Worm (Caenorhabditis elegans): ENCODE data around the gene aat-7.

DNA sequence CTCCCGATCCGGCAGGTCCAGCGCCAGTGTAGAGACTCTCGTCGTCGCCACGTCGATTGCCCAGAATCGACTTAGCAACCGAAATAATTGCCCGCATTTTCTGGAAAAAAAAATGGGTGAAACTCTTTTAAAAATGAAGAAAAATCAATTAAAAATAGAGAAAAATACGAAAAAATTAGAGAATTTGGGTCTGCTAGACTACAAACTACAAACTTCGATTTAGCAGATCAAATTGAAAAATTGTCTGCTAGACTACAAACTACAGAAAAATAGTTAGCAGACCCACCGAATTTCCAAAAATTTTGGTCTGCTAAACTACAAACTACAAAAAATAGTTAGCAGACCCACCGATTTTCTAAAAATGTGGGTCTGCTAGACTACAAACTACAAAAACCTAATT, 11.8 kb upstream of the aat-7 start, which contains the start of gene rog-1:
- TF ChIP-seq nhr-11 (tag; optimal IDR thresholded peaks at IDR 0.05) (no peak), nhr-6 (tag; optimal IDR thresholded peaks at IDR 0.05) (no peak), F49E8.2 (tag; optimal IDR thresholded peaks at IDR 0.05; ENCODE audit: borderline replicate concordance) (no peak), Y105C5A.15 (GFP tag; IDR thresholded peaks at IDR 0.05) (no peak), ama-1 (optimal IDR thresholded peaks at IDR 0.05) (no peak), unc-62 (GFP tag; optimal IDR thresholded peaks at IDR 0.05 in 1 of 2) (no peak), unc-62 (tag; optimal IDR thresholded peaks at IDR 0.05) (no peak), pqm-1 (tag; optimal IDR thresholded peaks at IDR 0.05) (no peak), fos-1 (tag; optimal IDR thresholded peaks at IDR 0.05) (no peak), aha-1 (tag) (no peak), nhr-237 (tag; optimal IDR thresholded peaks at IDR 0.05) (no peak), pha-4 (GFP tag; IDR thresholded peaks at IDR 0.05) (no peak), pha-4 (tag; optimal IDR thresholded peaks at IDR 0.05) (no peak)
